ENCODE assay signal across 1 fruit fly cellular context in the genomic region with DNA sequence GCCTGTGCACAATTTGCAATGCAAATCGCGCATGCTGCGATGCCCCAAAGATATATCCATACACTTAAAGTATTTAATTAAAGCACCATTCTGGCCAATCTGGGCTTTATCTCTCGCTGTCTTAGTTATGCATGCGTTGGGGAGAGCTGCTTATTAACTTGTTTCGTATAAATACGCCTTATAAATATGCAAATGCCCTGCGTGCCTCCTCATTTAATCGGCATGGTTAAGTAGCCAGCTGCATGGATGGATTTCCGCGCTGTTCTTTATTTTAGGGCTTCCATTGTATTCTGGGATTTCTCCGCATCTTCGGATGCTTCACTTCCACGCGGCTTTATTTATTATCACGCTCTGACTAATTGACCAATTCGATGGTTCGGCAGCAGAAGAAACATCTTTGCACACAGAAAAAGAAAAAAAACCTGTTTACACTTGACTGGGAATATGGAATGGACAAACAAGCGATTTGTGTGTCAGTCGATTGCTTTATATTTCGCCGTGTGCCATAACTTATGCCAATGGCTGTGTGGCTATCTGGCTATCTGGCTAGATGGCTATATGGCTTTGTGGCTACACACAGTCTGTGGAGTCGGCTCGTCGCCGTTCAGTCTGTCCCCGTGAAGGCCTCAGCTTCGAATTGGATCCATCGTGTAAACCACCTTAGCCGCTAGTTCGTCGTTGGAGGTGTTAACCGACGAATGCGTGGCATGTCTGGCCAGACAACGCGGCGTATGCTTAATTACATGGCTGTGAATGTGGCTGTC.
A peak's percentile ranks its signal among the peaks of the same experiment; 100 is the strongest.
TF ChIP-seq lines count a peak whose summit lies in the region.

No protein-coding gene starts in this region.

TF ChIP-seq in whole organism, embryonic, 481 proteins besides CTCF, POLR2A, EP300 and RAD21 (continued from another document):
- TF ChIP-seq Eip74EF (GFP tag; optimal IDR thresholded peaks at IDR 0.05; lab: Kevin White, UChicago): peak in 1 of 2 experiments; percentile 17
- TF ChIP-seq CG13894 (tag; optimal IDR thresholded peaks at IDR 0.05; lab: Kevin White, UChicago): peak; percentile 32
- no peak for TF ChIP-seq onecut (GFP tag; IDR thresholded peaks at IDR 0.05; lab: Robert Waterston, UW)
- peak; percentile 6 for TF ChIP-seq CG8388 (GFP tag; optimal IDR thresholded peaks at IDR 0.05; lab: Kevin White, UChicago)
- TF ChIP-seq hkb (optimal IDR thresholded peaks at IDR 0.05; lab: Kevin White, UChicago): no peak
- TF ChIP-seq hkb (GFP tag; IDR thresholded peaks at IDR 0.05; lab: Robert Waterston, UW): 0 out of 2 replicates have a peak, but pooled peaks have one; percentile 16
- 0 out of 2 replicates have a peak, but pooled peaks have one; percentile 26 for TF ChIP-seq Awh (GFP tag; IDR thresholded peaks at IDR 0.05; lab: Robert Waterston, UW)
